Fruit fly (Drosophila melanogaster) whole organism, prepupa: ENCODE results near the gene CG3630.

Experiments
- Blimp-1 ChIP-seq: fragments of 200-800 bp; sonication (Bioruptor generic); optimal IDR thresholded peaks from 3 replicates; lab custom pipeline; 2017; ENCODE audit warnings: missing biosample characterization, missing genetic modification characterization, mild to moderate bottlenecking, moderate library complexity, missing genetic modification reagents
- CG10631 ChIP-seq: fragments of 200-800 bp; sonication (Bioruptor generic); optimal IDR thresholded peaks from 2 replicates; lab custom pipeline; 2016; ENCODE audit warnings: missing biosample characterization, missing genetic modification characterization
- CG10669 ChIP-seq: fragments of 200-800 bp; sonication (Bioruptor generic); optimal IDR thresholded peaks from 3 replicates; lab custom pipeline; 2018; ENCODE audit warnings: missing biosample characterization, mild to moderate bottlenecking, missing genetic modification characterization, moderate library complexity
- CG11294 ChIP-seq: fragments of 200-800 bp; sonication (Bioruptor generic); IDR thresholded peaks from 2 replicates; pipeline ENCODE4 v1.3.6; 2022; ENCODE audit warnings: missing biosample characterization, missing genetic modification characterization
- CG11902 ChIP-seq: fragments of 200-800 bp; sonication (Bioruptor generic); optimal IDR thresholded peaks from 3 replicates; lab custom pipeline; 2016; ENCODE audit warnings: missing biosample characterization, missing genetic modification characterization
- CG15336 ChIP-seq: fragments of 200-800 bp; sonication (Bioruptor generic); IDR thresholded peaks from 2 replicates; pipeline ENCODE4 v1.3.6; 2022; ENCODE audit warnings: missing biosample characterization, missing genetic modification characterization
- CG16779 ChIP-seq: fragments of 200-800 bp; sonication (Bioruptor generic); optimal IDR thresholded peaks from 3 replicates; lab custom pipeline; 2017; ENCODE audit warnings: missing biosample characterization, mild to moderate bottlenecking, missing genetic modification characterization
- CG3032 ChIP-seq: fragments of 200-800 bp; optimal IDR thresholded peaks from 2 replicates; lab custom pipeline; 2019; ENCODE audit warnings: missing biosample characterization, mild to moderate bottlenecking, missing genetic modification characterization, moderate library complexity
- CG31627 ChIP-seq: fragments of 200-800 bp; sonication (Bioruptor generic); optimal IDR thresholded peaks from 3 replicates; lab custom pipeline; 2016; ENCODE audit warnings: missing biosample characterization, missing genetic modification characterization
- CG32006 ChIP-seq: fragments of 200-800 bp; sonication (Bioruptor generic); optimal IDR thresholded peaks from 3 replicates; lab custom pipeline; 2017; ENCODE audit warnings: missing biosample characterization, mild to moderate bottlenecking, missing genetic modification characterization
- CG3919 ChIP-seq: fragments of 200-800 bp; sonication (Bioruptor generic); optimal IDR thresholded peaks from 3 replicates; lab custom pipeline; 2016; ENCODE audit warnings: missing biosample characterization, missing genetic modification characterization
- CG6163 ChIP-seq: fragments of 200-800 bp; sonication (Bioruptor generic); IDR thresholded peaks from 3 replicates; pipeline ENCODE4 v1.3.6; 2022; ENCODE audit warnings: missing biosample characterization, missing genetic modification characterization
- CG6276 ChIP-seq: fragments of 200-800 bp; sonication (Bioruptor generic); optimal IDR thresholded peaks from 2 replicates; lab custom pipeline; 2017; ENCODE audit warnings: missing biosample characterization, mild to moderate bottlenecking, missing genetic modification characterization
- CG6792 ChIP-seq: fragments of 200-800 bp; sonication (Bioruptor generic); optimal IDR thresholded peaks from 3 replicates; lab custom pipeline; 2016; ENCODE audit warnings: missing biosample characterization, missing genetic modification characterization
- CG6808 ChIP-seq: fragments of 200-800 bp; sonication (Bioruptor generic); optimal IDR thresholded peaks from 3 replicates; lab custom pipeline; 2017; ENCODE audit warnings: missing biosample characterization, missing genetic modification characterization, mild to moderate bottlenecking, moderate library complexity, missing genetic modification reagents
- CG6854 ChIP-seq: fragments of 200-800 bp; sonication (Bioruptor generic); optimal IDR thresholded peaks from 2 replicates; lab custom pipeline; 2017; ENCODE audit warnings: missing biosample characterization, mild to moderate bottlenecking, missing genetic modification characterization
- CG7368 ChIP-seq: fragments of 200-800 bp; sonication (Bioruptor generic); optimal IDR thresholded peaks from 3 replicates; lab custom pipeline; 2016; ENCODE audit warnings: missing biosample characterization, missing genetic modification characterization
- CG8119 ChIP-seq: fragments of 200-800 bp; sonication (Bioruptor generic); IDR thresholded peaks from 3 replicates; pipeline ENCODE4 v1.3.6; 2022; ENCODE audit warnings: missing biosample characterization, missing genetic modification characterization
- CG8319 ChIP-seq: fragments of 200-800 bp; sonication (Bioruptor generic); optimal IDR thresholded peaks from 3 replicates; lab custom pipeline; 2016; ENCODE audit warnings: missing biosample characterization, missing genetic modification characterization
- CG8632 ChIP-seq: fragments of 200-800 bp; sonication (Bioruptor generic); optimal IDR thresholded peaks from 3 replicates; lab custom pipeline; 2016; ENCODE audit warnings: missing biosample characterization, missing genetic modification characterization
- CG9139 ChIP-seq: fragments of 200-800 bp; sonication (Bioruptor generic); optimal IDR thresholded peaks from 3 replicates; lab custom pipeline; 2017; ENCODE audit warnings: missing biosample characterization, mild to moderate bottlenecking, missing genetic modification characterization
- Eip75B ChIP-seq: fragments of 200-800 bp; sonication (Bioruptor generic); optimal IDR thresholded peaks from 3 replicates; lab custom pipeline; 2016; ENCODE audit warnings: missing biosample characterization, missing genetic modification characterization
- Eip78C ChIP-seq: fragments of 200-800 bp; sonication (Bioruptor generic); peaks from one replicate; lab custom pipeline; 2016; ENCODE audit warnings: missing biosample characterization, missing genetic modification characterization
- Ets21C ChIP-seq: fragments of 200-800 bp; sonication (Bioruptor generic); optimal IDR thresholded peaks from 3 replicates; lab custom pipeline; 2016; ENCODE audit warnings: missing biosample characterization, missing genetic modification characterization
- Ets96B ChIP-seq: fragments of 200-800 bp; optimal IDR thresholded peaks from 2 replicates; lab custom pipeline; 2019; ENCODE audit warnings: missing biosample characterization, mild to moderate bottlenecking, missing genetic modification characterization, moderate library complexity
- Gug ChIP-seq: fragments of 200-800 bp; sonication (Bioruptor generic); IDR thresholded peaks from 2 replicates; pipeline ENCODE4 v1.3.6; 2022; ENCODE audit warnings: missing biosample characterization, missing genetic modification characterization
- Hr39 ChIP-seq: fragments of 200-800 bp; sonication (Bioruptor generic); optimal IDR thresholded peaks from 2 replicates; lab custom pipeline; 2016; ENCODE audit warnings: missing biosample characterization, missing genetic modification characterization
- Hr4 ChIP-seq: fragments of 200-800 bp; sonication (Bioruptor generic); optimal IDR thresholded peaks from 3 replicates; lab custom pipeline; 2016; ENCODE audit warnings: missing biosample characterization, missing genetic modification characterization
- Lpt ChIP-seq: fragments of 200-800 bp; sonication (Bioruptor generic); optimal IDR thresholded peaks from 3 replicates; lab custom pipeline; 2016; ENCODE audit warnings: missing biosample characterization, missing genetic modification characterization
- Met ChIP-seq: fragments of 200-800 bp; sonication (Bioruptor generic); optimal IDR thresholded peaks from 3 replicates; lab custom pipeline; 2016; ENCODE audit warnings: missing biosample characterization, missing genetic modification characterization
- OdsH ChIP-seq: fragments of 200-800 bp; sonication (Bioruptor generic); optimal IDR thresholded peaks from 3 replicates; lab custom pipeline; 2016; ENCODE audit warnings: missing biosample characterization, missing genetic modification characterization
- Smox ChIP-seq: fragments of 200-800 bp; sonication (Bioruptor generic); optimal IDR thresholded peaks from 3 replicates; lab custom pipeline; 2016; ENCODE audit warnings: missing biosample characterization, missing genetic modification characterization
- Sox102F ChIP-seq: fragments of 200-800 bp; sonication (Bioruptor generic); optimal IDR thresholded peaks from 2 replicates; lab custom pipeline; 2016; ENCODE audit warnings: missing biosample characterization, mild to moderate bottlenecking, missing genetic modification characterization
- Sox14 ChIP-seq: fragments of 200-800 bp; sonication (Bioruptor generic); optimal IDR thresholded peaks from 3 replicates; lab custom pipeline; 2016; ENCODE audit warnings: missing biosample characterization, missing genetic modification characterization
- Sox15 ChIP-seq: fragments of 200-800 bp; sonication (Bioruptor generic); optimal IDR thresholded peaks from 3 replicates; lab custom pipeline; 2016; ENCODE audit warnings: missing biosample characterization, missing genetic modification characterization
- achi ChIP-seq: fragments of 200-800 bp; sonication (Bioruptor generic); optimal IDR thresholded peaks from 3 replicates; lab custom pipeline; 2016; ENCODE audit warnings: missing biosample characterization, missing genetic modification characterization
- acj6 ChIP-seq: fragments of 200-800 bp; sonication (Bioruptor generic); optimal IDR thresholded peaks from 3 replicates; lab custom pipeline; 2016; ENCODE audit warnings: missing biosample characterization, missing genetic modification characterization
- cyc ChIP-seq: fragments of 200-800 bp; sonication (Bioruptor generic); optimal IDR thresholded peaks from 3 replicates; lab custom pipeline; 2016; ENCODE audit warnings: missing biosample characterization, missing genetic modification characterization
- dac ChIP-seq: fragments of 200-800 bp; sonication (Bioruptor generic); optimal IDR thresholded peaks from 2 replicates; lab custom pipeline; 2017; ENCODE audit warnings: missing biosample characterization, mild to moderate bottlenecking, missing genetic modification characterization
- dsx ChIP-seq: fragments of 200-800 bp; optimal IDR thresholded peaks from 3 replicates; lab custom pipeline; 2019; ENCODE audit warnings: missing biosample characterization, mild to moderate bottlenecking, missing genetic modification characterization, moderate library complexity; ENCODE audit not compliant: poor library complexity, severe bottlenecking
- eg ChIP-seq: fragments of 200-800 bp; sonication (Bioruptor generic); IDR thresholded peaks from 3 replicates; pipeline ENCODE4 v1.3.6; 2022; ENCODE audit warnings: missing biosample characterization, missing genetic modification characterization
- esn ChIP-seq: fragments of 200-800 bp; sonication (Bioruptor generic); optimal IDR thresholded peaks from 2 replicates; lab custom pipeline; 2016; ENCODE audit warnings: missing biosample characterization, mild to moderate bottlenecking, missing genetic modification characterization, moderate library complexity
- fd59A ChIP-seq: fragments of 200-800 bp; sonication (Bioruptor generic); optimal IDR thresholded peaks from 2 replicates; lab custom pipeline; 2017; ENCODE audit warnings: missing biosample characterization, mild to moderate bottlenecking, missing genetic modification characterization, missing genetic modification reagents
- fd85E ChIP-seq: fragments of 200-800 bp; sonication (Bioruptor generic); optimal IDR thresholded peaks from 3 replicates; lab custom pipeline; 2016; ENCODE audit warnings: missing biosample characterization, missing genetic modification characterization
- fkh ChIP-seq: fragments of 200-800 bp; sonication (Bioruptor generic); optimal IDR thresholded peaks from 3 replicates; lab custom pipeline; 2017; ENCODE audit warnings: missing biosample characterization, mild to moderate bottlenecking, missing genetic modification characterization, moderate library complexity
- lz ChIP-seq: fragments of 200-800 bp; sonication (Bioruptor generic); optimal IDR thresholded peaks from 3 replicates; lab custom pipeline; 2016; ENCODE audit warnings: missing biosample characterization, missing genetic modification characterization
- net ChIP-seq: fragments of 200-800 bp; sonication (Bioruptor generic); optimal IDR thresholded peaks from 3 replicates; lab custom pipeline; 2016; ENCODE audit warnings: missing biosample characterization, missing genetic modification characterization
- pdm3 ChIP-seq: fragments of 200-800 bp; sonication (Bioruptor generic); optimal IDR thresholded peaks from 3 replicates; lab custom pipeline; 2016; ENCODE audit warnings: missing biosample characterization, missing genetic modification characterization
- ss ChIP-seq, 2 experiments: fragments of 200-800 bp; sonication (Bioruptor generic); optimal IDR thresholded peaks; 2 replicates in 1 of 2; 3 replicates in 1 of 2; lab custom pipeline; 2017 to 2018; ENCODE audit warnings: mild to moderate bottlenecking in 2 of 2, missing biosample characterization in 2 of 2, missing genetic modification characterization in 2 of 2, moderate library complexity in 1 of 2
- svp ChIP-seq: fragments of 200-800 bp; sonication (Bioruptor generic); peaks from one replicate; lab custom pipeline; 2016; ENCODE audit warnings: missing biosample characterization, missing genetic modification characterization
- topi ChIP-seq: fragments of 200-800 bp; sonication (Bioruptor generic); optimal IDR thresholded peaks from 3 replicates; lab custom pipeline; 2016; ENCODE audit warnings: missing biosample characterization, missing genetic modification characterization
- vri ChIP-seq: fragments of 200-800 bp; sonication (Bioruptor generic); optimal IDR thresholded peaks from 3 replicates; lab custom pipeline; 2016; ENCODE audit warnings: missing biosample characterization, mild to moderate bottlenecking, missing genetic modification characterization

CG3630 gene

DNA sequence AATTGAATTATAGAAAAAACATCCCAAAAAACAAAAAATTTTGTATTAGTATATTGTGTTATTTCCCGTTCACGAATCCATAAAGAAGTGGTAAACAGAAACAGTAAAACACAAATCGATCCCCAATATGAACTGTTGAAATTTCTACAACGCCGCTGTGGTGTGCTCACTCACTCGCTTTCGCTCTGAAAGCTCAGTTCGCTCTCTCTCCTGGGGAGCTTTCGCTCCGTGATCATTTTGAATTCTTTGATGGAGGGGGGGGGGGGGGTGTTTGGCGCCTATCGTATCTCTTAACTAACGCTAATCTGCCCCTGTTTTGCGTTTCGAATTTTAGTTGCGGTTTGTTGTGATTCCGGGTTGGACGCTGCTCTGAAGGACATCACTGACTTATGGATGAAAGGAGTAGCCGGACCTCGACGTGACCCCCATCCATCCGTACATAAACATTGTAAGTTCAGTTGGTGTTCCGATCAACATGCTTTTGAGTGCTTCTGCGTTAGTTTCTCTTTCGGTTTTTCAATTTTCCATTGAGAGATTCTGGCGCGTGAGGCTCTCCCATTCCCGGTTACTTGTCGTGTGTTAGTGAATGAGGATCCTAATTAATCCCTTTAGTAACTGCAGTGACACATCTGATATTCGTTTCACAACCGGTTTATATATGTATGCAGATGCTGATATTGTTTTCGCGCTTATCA is 20.7 kb upstream of the CG3630 start, which contains the start of gene D2hgdh:
Gene D2hgdh (plus strand): TSS at position 331 of the 695 bp plus-strand sequence.
- TF ChIP-seq CG11902 (GFP tag; lab: Kevin White, UChicago) (no peak), CG31627 (GFP tag; lab: Kevin White, UChicago) (peak; percentile 20), svp (no peak), Smox (GFP tag; lab: Kevin White, UChicago) (no peak), CG8119 (GFP tag; lab: Robert Waterston, UW) (0 out of 3 replicates have a peak, but pooled peaks have one; percentile 23), CG3032 (tag; lab: Kevin White, UChicago) (no peak), eg (GFP tag; lab: Robert Waterston, UW) (peak; percentile 53; the same call in 1 of the 3 replicates), Gug (GFP tag; lab: Robert Waterston, UW) (no peak), cyc (GFP tag; lab: Kevin White, UChicago) (no peak), Lpt (GFP tag; lab: Kevin White, UChicago) (no peak), CG7368 (GFP tag; lab: Kevin White, UChicago) (no peak), CG6792 (GFP tag; lab: Kevin White, UChicago) (no peak), achi (no peak), Hr4 (peak; percentile 26), Sox102F (no peak), CG11294 (no peak), CG6854 (GFP tag; lab: Kevin White, UChicago) (no peak), acj6 (GFP tag; lab: Kevin White, UChicago) (peak; percentile 37), CG9139 (GFP tag; lab: Kevin White, UChicago) (no peak), fd85E (no peak), Met (GFP tag; lab: Kevin White, UChicago) (no peak), CG8632 (no peak), Ets21C (GFP tag; lab: Kevin White, UChicago) (no peak), ss (GFP tag; optimal IDR thresholded peaks at IDR 0.05; lab: Kevin White, UChicago) (no peak), Eip75B (peak; percentile 33), CG8319 (GFP tag; lab: Kevin White, UChicago) (no peak), dsx (GFP tag; lab: Kevin White, UChicago) (peak; percentile 28), pdm3 (GFP tag; lab: Kevin White, UChicago) (peak; percentile 13), fkh (GFP tag; lab: Kevin White, UChicago) (no peak), CG10631 (GFP tag; lab: Kevin White, UChicago) (no peak), esn (peak; percentile 35), fd59A (GFP tag; lab: Kevin White, UChicago) (no peak), OdsH (GFP tag; lab: Kevin White, UChicago) (peak; percentile 10), net (GFP tag; lab: Kevin White, UChicago) (peak; percentile 2), Sox14 (GFP tag; lab: Kevin White, UChicago) (no peak), dac (GFP tag; lab: Kevin White, UChicago) (no peak), Sox15 (GFP tag; lab: Kevin White, UChicago) (no peak), Ets96B (tag; lab: Kevin White, UChicago) (no peak), lz (GFP tag; lab: Kevin White, UChicago) (peak; percentile 21), vri (GFP tag; lab: Kevin White, UChicago) (peak; percentile 20), CG16779 (tag; lab: Kevin White, UChicago) (no peak), Eip78C (peak; percentile 63), CG32006 (GFP tag; lab: Kevin White, UChicago) (no peak), Blimp-1 (GFP tag; lab: Kevin White, UChicago) (no peak), CG15336 (GFP tag; lab: Robert Waterston, UW) (peak; percentile 63), CG6163 (GFP tag; lab: Robert Waterston, UW) (peak; percentile 45; the same call in 1 of the 3 replicates), topi (GFP tag; lab: Kevin White, UChicago) (peak; percentile 30), Hr39 (peak; percentile 39), CG6808 (no peak), CG6276 (GFP tag; lab: Kevin White, UChicago) (no peak), CG3919 (GFP tag; lab: Kevin White, UChicago) (no peak), CG10669 (GFP tag; lab: Kevin White, UChicago) (no peak)
